Worm (Caenorhabditis elegans): ENCODE results near the gene F41G4.7.

F41G4.7 gene

DNA sequence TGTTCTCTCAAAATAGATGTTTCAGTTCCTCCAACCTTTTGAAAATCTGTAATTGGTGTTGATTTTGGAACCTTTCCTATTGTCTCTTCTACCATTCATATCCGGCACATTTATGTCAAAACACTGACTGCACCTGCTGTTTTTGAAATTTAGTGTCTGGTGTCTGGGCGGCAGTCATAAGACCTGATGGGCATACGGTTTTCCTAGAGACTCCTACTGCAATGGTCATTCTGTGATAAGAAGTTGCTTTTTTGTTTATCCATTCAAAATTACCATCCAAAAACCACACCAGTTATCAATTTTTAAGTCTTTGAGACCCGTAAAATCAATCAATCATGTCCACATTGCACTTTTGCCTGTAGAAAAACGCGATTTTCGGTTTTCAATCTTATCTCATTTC is 37.6 kb downstream of the F41G4.7 start:
- TF ChIP-seq him-1 (tag; optimal IDR thresholded peaks at IDR 0.05): no peak
- no peak for TF ChIP-seq dao-5 (tag; optimal IDR thresholded peaks at IDR 0.05)
- TF ChIP-seq W03F9.2 (tag; optimal IDR thresholded peaks at IDR 0.05): no peak

DNA sequence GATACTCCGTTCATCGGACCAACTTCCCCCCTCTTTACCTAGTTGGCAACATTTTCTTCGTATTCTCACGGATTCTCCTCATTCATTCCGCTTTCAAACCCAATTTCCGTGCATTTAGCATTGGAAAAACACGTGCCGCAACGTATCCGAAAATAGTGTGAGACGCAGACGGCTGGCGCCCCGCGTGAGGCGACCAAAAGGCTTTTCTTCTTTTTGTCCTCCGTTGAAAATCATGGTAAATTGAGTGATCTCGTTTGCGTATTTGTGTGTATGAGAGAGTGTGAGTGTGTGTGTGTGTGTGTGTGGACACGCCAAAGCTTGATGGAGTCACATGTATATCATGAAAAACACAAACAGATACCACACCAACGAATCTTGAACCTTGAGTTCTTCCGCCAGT is 39.4 kb downstream of the F41G4.7 start:
- TF ChIP-seq him-1 (tag; optimal IDR thresholded peaks at IDR 0.05): peak; percentile 64
- peak; percentile 69 for TF ChIP-seq W03F9.2 (tag; optimal IDR thresholded peaks at IDR 0.05)
- TF ChIP-seq dao-5 (tag; optimal IDR thresholded peaks at IDR 0.05): no peak

DNA sequence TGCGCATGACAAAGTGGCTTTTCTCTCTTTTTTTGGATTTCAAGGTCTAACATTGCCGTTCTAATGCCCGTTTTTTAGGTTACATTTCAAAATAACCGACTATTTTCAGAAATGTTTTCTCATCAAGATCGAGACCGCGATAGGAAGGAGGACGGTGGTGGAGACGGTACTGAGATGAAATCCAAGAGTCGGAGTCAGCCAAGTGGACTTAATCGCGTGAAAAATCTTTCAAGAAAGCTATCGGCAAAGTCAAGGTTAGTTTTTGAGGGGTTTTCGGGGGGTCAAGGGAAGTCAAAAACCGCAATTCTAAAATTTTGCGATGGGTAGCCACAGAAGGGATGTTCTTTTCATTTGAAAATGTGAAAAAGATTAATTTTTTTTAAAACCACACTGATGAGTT is 40.2 kb downstream of the F41G4.7 start, which contains the start of gene aak-2:
Gene aak-2, plus strand, starts transcription at position 110 of the 400 bp plus-strand sequence.
- TF ChIP-seq W03F9.2 (tag; optimal IDR thresholded peaks at IDR 0.05): no peak
- no peak for TF ChIP-seq dao-5 (tag; optimal IDR thresholded peaks at IDR 0.05)
- TF ChIP-seq him-1 (tag; optimal IDR thresholded peaks at IDR 0.05): no peak

DNA sequence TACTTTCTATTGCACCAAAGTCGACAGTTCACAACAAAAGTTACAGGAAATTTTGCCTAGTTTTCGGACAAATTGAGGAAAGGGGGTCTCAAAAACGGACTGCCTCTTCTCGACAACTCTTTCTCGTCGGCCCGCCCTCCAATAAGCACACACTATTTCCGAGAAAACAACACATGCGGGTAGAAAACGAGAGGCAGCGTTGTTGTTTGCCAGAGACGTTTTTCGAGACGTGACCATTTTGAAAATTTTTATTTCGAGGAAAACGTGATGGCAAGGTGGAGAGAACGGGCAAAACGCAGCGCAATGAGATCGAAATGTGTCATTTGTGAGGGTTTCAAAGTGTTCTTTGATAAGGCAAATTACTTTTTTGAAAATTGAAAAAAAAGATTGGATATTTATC is 42.7 kb downstream of the F41G4.7 start:
- no peak for TF ChIP-seq dao-5 (tag; optimal IDR thresholded peaks at IDR 0.05)
- no peak for TF ChIP-seq him-1 (tag; optimal IDR thresholded peaks at IDR 0.05)
- TF ChIP-seq W03F9.2 (tag; optimal IDR thresholded peaks at IDR 0.05): no peak

DNA sequence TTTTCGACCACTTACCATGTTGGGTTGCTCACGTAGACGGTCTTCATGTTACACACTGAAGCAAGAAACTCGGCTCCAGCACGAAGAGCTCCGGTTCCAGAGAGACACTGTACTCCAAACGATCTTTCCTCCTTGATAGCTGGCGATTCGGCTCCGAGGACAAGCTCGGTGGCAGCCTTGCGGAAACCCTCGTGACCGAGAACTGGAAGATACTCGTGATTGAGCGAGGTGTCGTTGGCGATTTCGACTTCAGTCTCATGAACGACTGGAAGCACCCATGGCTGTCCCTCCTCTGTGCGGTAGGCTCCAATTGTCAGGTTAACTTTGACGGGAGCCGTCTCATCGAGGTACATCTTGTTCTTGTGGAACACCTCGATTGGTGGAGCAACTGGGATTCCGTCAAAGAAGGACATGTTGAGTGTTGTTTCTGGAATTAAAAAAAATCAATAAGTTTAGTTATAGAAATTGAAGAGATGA is 43.5 kb downstream of the F41G4.7 start, which contains the start of gene got-1.2:
Gene got-1.2, minus strand, starts transcription at position 427 of the 477 bp plus-strand sequence.
- no peak for TF ChIP-seq W03F9.2 (tag; optimal IDR thresholded peaks at IDR 0.05)
- TF ChIP-seq him-1 (tag; optimal IDR thresholded peaks at IDR 0.05): no peak
- TF ChIP-seq dao-5 (tag; optimal IDR thresholded peaks at IDR 0.05): no peak

DNA sequence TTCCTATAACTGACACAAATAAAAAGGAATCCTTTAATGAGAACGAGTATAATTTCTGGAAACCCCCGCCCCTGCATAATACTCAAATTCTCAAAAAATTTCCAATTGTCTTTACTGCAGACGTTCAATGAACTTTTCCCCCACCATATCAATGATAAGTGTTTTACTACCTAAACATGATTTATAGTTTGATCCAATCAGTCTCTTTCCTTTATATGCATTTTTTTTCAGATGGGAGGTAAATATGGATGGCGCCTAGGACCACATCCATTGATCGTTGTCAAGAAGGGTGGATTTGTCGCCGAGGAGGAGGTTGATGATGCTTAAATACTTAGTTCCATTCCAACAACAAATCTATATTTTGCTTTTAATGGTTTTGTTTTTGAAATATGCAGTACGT is 49.1 kb downstream of the F41G4.7 start:
- TF ChIP-seq him-1 (tag; optimal IDR thresholded peaks at IDR 0.05) (no peak), W03F9.2 (tag; optimal IDR thresholded peaks at IDR 0.05) (no peak), dao-5 (tag; optimal IDR thresholded peaks at IDR 0.05) (no peak)

DNA sequence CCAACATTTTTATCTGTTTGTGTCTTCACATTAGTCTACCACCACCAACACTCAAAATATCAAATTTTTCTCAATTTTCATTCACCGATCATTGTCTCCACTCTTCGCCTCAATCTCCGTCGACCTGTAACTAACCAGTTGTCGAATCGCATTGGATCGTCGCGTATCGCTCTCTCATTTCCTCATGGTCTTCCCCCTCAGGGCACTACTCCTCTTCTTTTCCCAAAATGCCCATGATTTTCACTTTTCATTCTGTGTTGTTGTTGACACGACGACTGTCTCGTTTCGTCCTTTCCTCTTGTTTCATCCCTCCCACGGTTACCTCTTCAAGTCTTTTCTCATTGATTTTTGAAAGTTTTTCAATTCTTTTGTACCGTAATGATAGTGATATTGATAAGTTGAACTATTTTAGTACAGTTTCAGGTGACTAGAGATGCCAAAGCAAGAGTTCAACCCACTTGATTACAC is 50.1 kb downstream of the F41G4.7 start, which contains the start of gene T01C8.2:
Gene T01C8.2, plus strand, starts transcription at position 418 of the 468 bp plus-strand sequence.
- TF ChIP-seq him-1 (tag; optimal IDR thresholded peaks at IDR 0.05) (no peak), W03F9.2 (tag; optimal IDR thresholded peaks at IDR 0.05) (no peak), dao-5 (tag; optimal IDR thresholded peaks at IDR 0.05) (no peak)
